Worm (Caenorhabditis elegans): ENCODE data around the gene F26G5.1.

DNA sequence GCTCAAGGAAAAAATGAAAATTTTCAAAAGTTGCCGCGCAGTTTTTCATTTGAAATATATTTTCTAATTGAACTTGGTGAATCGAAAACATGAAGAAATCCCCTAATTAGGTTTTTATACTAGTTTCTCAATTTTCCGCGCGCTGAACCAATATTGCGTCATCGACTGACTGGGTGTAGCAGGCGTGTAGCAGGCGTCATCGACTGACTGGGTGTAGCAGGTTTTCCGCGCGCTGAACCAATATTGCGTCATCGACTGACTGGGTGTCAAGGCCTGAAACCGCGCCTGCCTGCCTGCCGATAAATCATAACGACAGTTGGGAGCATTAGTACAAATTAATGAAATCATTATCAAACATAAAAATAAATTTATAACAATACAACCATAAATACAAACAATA, 48.1 kb downstream of the F26G5.1 start:
- TF ChIP-seq ttx-3 (tag; optimal IDR thresholded peaks at IDR 0.05): no peak
- no peak for TF ChIP-seq ceh-30 (tag; optimal IDR thresholded peaks at IDR 0.05)
- TF ChIP-seq ama-1 (optimal IDR thresholded peaks at IDR 0.05): no peak

Measured in whole organism, late embryonic.